Fruit fly (Drosophila melanogaster) whole organism, wandering third instar larva: Measurements from ENCODE around the gene pon.

Experiments
- Abd-B ChIP-seq: fragments of >200 bp; optimal IDR thresholded peaks from 2 replicates; lab custom pipeline; 2017; ENCODE audit warnings: missing biosample characterization, missing genetic modification characterization
- Myc ChIP-seq: fragments of >200 bp; optimal IDR thresholded peaks from 2 replicates; lab custom pipeline; 2017
- Rel ChIP-seq, 2 experiments: fragments of 200-800 bp; sonication (Bioruptor generic) in 1 of 2; optimal IDR thresholded peaks; 2 replicates in 1 of 2; 3 replicates in 1 of 2; lab custom pipeline; 2016 to 2019; ENCODE audit warnings: mild to moderate bottlenecking in 2 of 2, missing biosample characterization in 2 of 2, missing genetic modification characterization in 2 of 2, moderate library complexity in 1 of 2
- dsf ChIP-seq: sonication (Bioruptor generic); optimal IDR thresholded peaks from 2 replicates; lab custom pipeline; 2016; ENCODE audit warnings: missing biosample characterization, missing genetic modification characterization, borderline replicate concordance
- ey ChIP-seq: fragments of 200-800 bp; sonication (Bioruptor generic); optimal IDR thresholded peaks from 2 replicates; lab custom pipeline; 2016; ENCODE audit warnings: missing biosample characterization, missing genetic modification characterization
- h ChIP-seq: fragments of 200-800 bp; sonication (Bioruptor generic); optimal IDR thresholded peaks from 3 replicates; lab custom pipeline; 2016; ENCODE audit warnings: missing biosample characterization, mild to moderate bottlenecking, missing genetic modification characterization
- psq ChIP-seq: fragments of 200-800 bp; sonication (Bioruptor generic); optimal IDR thresholded peaks from 3 replicates; lab custom pipeline; 2017; ENCODE audit warnings: missing biosample characterization, mild to moderate bottlenecking, missing genetic modification characterization, moderate library complexity
- usp ChIP-seq: fragments of >200 bp; optimal IDR thresholded peaks from 2 replicates; lab custom pipeline; 2017; ENCODE audit warnings: missing biosample characterization, missing genetic modification characterization

DNA sequence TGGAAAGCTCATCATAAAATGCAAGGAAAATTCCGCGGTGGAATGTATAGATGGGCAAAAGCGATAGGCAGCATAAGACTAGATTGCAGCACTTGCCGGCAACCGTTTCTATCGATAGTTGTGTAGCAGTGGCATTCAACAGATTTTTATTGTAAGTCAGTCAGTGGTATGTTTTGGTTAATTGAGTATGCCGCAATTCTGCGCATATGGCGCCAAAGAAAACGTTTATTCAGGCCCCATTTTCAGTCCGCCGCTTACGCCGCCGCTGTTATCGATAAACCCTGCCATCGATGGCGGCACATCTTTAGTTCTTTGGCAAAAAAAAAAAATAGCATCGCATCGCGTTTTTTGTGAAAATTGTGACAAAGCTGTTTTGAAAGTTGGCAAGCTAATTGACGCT is 13.6 kb downstream of the pon start, which contains the start of the genes Cbp80 and Torsin:
- TF ChIP-seq psq (GFP tag; lab: Kevin White, UChicago) (no peak), Abd-B (no peak), ey (GFP tag; lab: Kevin White, UChicago) (no peak), dsf (GFP tag; lab: Kevin White, UChicago) (no peak), Myc (no peak), h (GFP tag; lab: Kevin White, UChicago) (no peak), usp (no peak), Rel (GFP tag; optimal IDR thresholded peaks at IDR 0.05; lab: Kevin White, UChicago) (no peak), Rel (tag; optimal IDR thresholded peaks at IDR 0.05; lab: Kevin White, UChicago) (no peak)
